Fruit fly (Drosophila melanogaster) whole organism, embryonic: ENCODE results near the gene Alp4.

Experiments used
- Aef1 ChIP-seq: fragments of 200-800 bp; sonication (Bioruptor generic); IDR thresholded peaks from 3 replicates; pipeline ENCODE4 v1.3.6; 2022; ENCODE audit warnings: missing biosample characterization, missing genetic modification characterization
- CG10565 ChIP-seq: fragments of 200-800 bp; sonication (Bioruptor generic); optimal IDR thresholded peaks from 3 replicates; lab custom pipeline; 2016; ENCODE audit warnings: missing biosample characterization, mild to moderate bottlenecking, missing genetic modification characterization
- CG12219 ChIP-seq: fragments of 200-800 bp; sonication (Bioruptor generic); optimal IDR thresholded peaks from 3 replicates; lab custom pipeline; 2018; ENCODE audit warnings: missing biosample characterization, mild to moderate bottlenecking, missing genetic modification characterization
- CG15269 ChIP-seq: fragments of 200-800 bp; sonication (Bioruptor generic); optimal IDR thresholded peaks from 2 replicates; lab custom pipeline; 2018; ENCODE audit warnings: missing biosample characterization, mild to moderate bottlenecking, missing genetic modification characterization, moderate library complexity
- CG17361 ChIP-seq: fragments of 200-800 bp; sonication (Bioruptor generic); IDR thresholded peaks from 3 replicates; pipeline ENCODE4 v1.3.6; 2022; ENCODE audit warnings: missing biosample characterization, missing genetic modification characterization
- CG17568 ChIP-seq: fragments of 200-800 bp; sonication (Bioruptor generic); optimal IDR thresholded peaks from 2 replicates; lab custom pipeline; 2018; ENCODE audit warnings: missing biosample characterization, mild to moderate bottlenecking, missing genetic modification characterization, moderate library complexity
- CG32532 ChIP-seq: fragments of 200-800 bp; sonication (Bioruptor generic); IDR thresholded peaks from 2 replicates; pipeline ENCODE4 v1.3.6; 2022; ENCODE audit warnings: missing biosample characterization, missing genetic modification characterization
- CG33213 ChIP-seq: fragments of 200-800 bp; sonication (Bioruptor generic); optimal IDR thresholded peaks from 3 replicates; lab custom pipeline; 2016; ENCODE audit warnings: missing biosample characterization, missing genetic modification characterization
- CG4360 ChIP-seq: fragments of 200-800 bp; sonication (Bioruptor generic); IDR thresholded peaks from 2 replicates; pipeline ENCODE4 v1.3.6; 2022; ENCODE audit warnings: missing biosample characterization, missing genetic modification characterization
- CG4707 ChIP-seq: fragments of 200-800 bp; sonication (Bioruptor generic); optimal IDR thresholded peaks from 2 replicates; lab custom pipeline; 2018; ENCODE audit warnings: missing biosample characterization, mild to moderate bottlenecking, missing genetic modification characterization, moderate library complexity
- CG5180 ChIP-seq: fragments of 200-800 bp; sonication (Bioruptor generic); optimal IDR thresholded peaks from 3 replicates; lab custom pipeline; 2017; ENCODE audit warnings: missing biosample characterization, missing genetic modification characterization, mild to moderate bottlenecking, moderate library complexity, missing genetic modification reagents
- CG5245 ChIP-seq: fragments of 200-800 bp; sonication (Bioruptor generic); optimal IDR thresholded peaks from 3 replicates; lab custom pipeline; 2016; ENCODE audit warnings: missing biosample characterization, missing genetic modification characterization
- CG7357 ChIP-seq: fragments of 200-800 bp; sonication (Bioruptor generic); IDR thresholded peaks from 3 replicates; pipeline ENCODE4 v1.3.6; 2022; ENCODE audit warnings: missing biosample characterization, missing genetic modification characterization
- CG8290 ChIP-seq, 3 experiments: fragments of 200-800 bp; sonication (Bioruptor generic); optimal IDR thresholded peaks; 2 replicates each; lab custom pipeline; 2016 to 2019; ENCODE audit warnings: missing biosample characterization in 3 of 3, missing genetic modification characterization in 3 of 3, mild to moderate bottlenecking in 2 of 3, moderate library complexity in 1 of 3
- CG9797 ChIP-seq: fragments of 200-800 bp; sonication (Bioruptor generic); optimal IDR thresholded peaks from 3 replicates; lab custom pipeline; 2018; ENCODE audit warnings: missing biosample characterization, mild to moderate bottlenecking, missing genetic modification characterization
- D ChIP-seq, 2 experiments: fragments of 200-800 bp in 1 of 2; fragments of >200 bp in 1 of 2; sonication (Bioruptor generic) in 1 of 2; optimal IDR thresholded peaks; 2 replicates in 1 of 2; 3 replicates in 1 of 2; lab custom pipeline; 2017; ENCODE audit warnings: mild to moderate bottlenecking in 1 of 2, missing biosample characterization in 1 of 2, missing genetic modification characterization in 1 of 2, missing genetic modification reagents in 1 of 2
- D19B ChIP-seq: fragments of 200-800 bp; sonication (Bioruptor generic); optimal IDR thresholded peaks from 2 replicates; lab custom pipeline; 2017; ENCODE audit warnings: missing biosample characterization, mild to moderate bottlenecking, missing genetic modification characterization
- Fer3 ChIP-seq: fragments of 200-800 bp; sonication (Bioruptor generic); optimal IDR thresholded peaks from 2 replicates; lab custom pipeline; 2018; ENCODE audit warnings: missing biosample characterization, mild to moderate bottlenecking, missing genetic modification characterization, moderate library complexity
- GATAe ChIP-seq: fragments of 200-800 bp; sonication (Bioruptor generic); conservative IDR thresholded peaks from 2 replicates; pipeline ENCODE4 v1.3.6; 2022; ENCODE audit warnings: missing biosample characterization, missing genetic modification characterization
- Gsc ChIP-seq: fragments of 200-800 bp; sonication (Bioruptor generic); IDR thresholded peaks from 2 replicates; pipeline ENCODE4 v1.3.6; 2022; ENCODE audit warnings: missing biosample characterization, missing genetic modification characterization
- HLH3B ChIP-seq: fragments of 200-800 bp; sonication (Bioruptor generic); IDR thresholded peaks from 2 replicates; pipeline ENCODE4 v1.3.6; 2022; ENCODE audit warnings: missing biosample characterization, missing genetic modification characterization
- Hmr ChIP-seq: fragments of 200-800 bp; sonication (Bioruptor generic); optimal IDR thresholded peaks from 3 replicates; lab custom pipeline; 2017; ENCODE audit warnings: mild to moderate bottlenecking, missing biosample characterization, missing genetic modification reagents, missing genetic modification characterization
- Hr78 ChIP-seq, 2 experiments: fragments of 200-800 bp in 1 of 2; fragments of >200 bp in 1 of 2; sonication (Bioruptor generic) in 1 of 2; optimal IDR thresholded peaks; 2 replicates each; lab custom pipeline; 2017 to 2019; ENCODE audit warnings: missing biosample characterization in 2 of 2, missing genetic modification characterization in 2 of 2, mild to moderate bottlenecking in 1 of 2, moderate library complexity in 1 of 2
- Hsf ChIP-seq: fragments of 200-800 bp; sonication (Bioruptor generic); optimal IDR thresholded peaks from 3 replicates; lab custom pipeline; 2016; ENCODE audit warnings: missing biosample characterization, missing genetic modification characterization
- Jarid2 ChIP-seq: fragments of 200-800 bp; sonication (Bioruptor generic); optimal IDR thresholded peaks from 3 replicates; lab custom pipeline; 2017; ENCODE audit warnings: mild to moderate bottlenecking, missing biosample characterization, missing genetic modification reagents, missing genetic modification characterization
- Lhr ChIP-seq: fragments of 200-800 bp; sonication (Bioruptor generic); optimal IDR thresholded peaks from 3 replicates; lab custom pipeline; 2017; ENCODE audit warnings: mild to moderate bottlenecking, missing biosample characterization, missing genetic modification reagents, missing genetic modification characterization
- MBD-R2 ChIP-seq: fragments of 200-800 bp; sonication (Bioruptor generic); IDR thresholded peaks from 2 replicates; pipeline ENCODE4 v1.3.6; 2022; ENCODE audit warnings: missing biosample characterization, missing genetic modification characterization
- MESR4 ChIP-seq: fragments of 200-800 bp; sonication (Bioruptor generic); optimal IDR thresholded peaks from 2 replicates; lab custom pipeline; 2018; ENCODE audit warnings: missing biosample characterization, mild to moderate bottlenecking, missing genetic modification characterization, moderate library complexity
- Med ChIP-seq: fragments of 200-800 bp; sonication (Bioruptor generic); peaks from one replicate; lab custom pipeline; 2016; ENCODE audit warnings: missing biosample characterization, missing genetic modification characterization, mild to moderate bottlenecking, inconsistent platforms, moderate library complexity
- NK7.1 ChIP-seq: fragments of 200-800 bp; sonication (Bioruptor generic); optimal IDR thresholded peaks from 3 replicates; lab custom pipeline; 2016; ENCODE audit warnings: missing biosample characterization, missing genetic modification characterization
- Optix ChIP-seq: fragments of 200-800 bp; sonication (Bioruptor generic); IDR thresholded peaks from 3 replicates; pipeline ENCODE4 v1.3.6; 2022; ENCODE audit warnings: missing biosample characterization, missing genetic modification characterization
- Poxn ChIP-seq: fragments of 200-800 bp; sonication (Bioruptor generic); IDR thresholded peaks from 2 replicates; pipeline ENCODE4 v1.3.6; 2022; ENCODE audit warnings: missing biosample characterization, missing genetic modification characterization
- Sox100B ChIP-seq: fragments of 200-800 bp; sonication (Bioruptor generic); optimal IDR thresholded peaks from 3 replicates; lab custom pipeline; 2018; ENCODE audit warnings: missing biosample characterization, mild to moderate bottlenecking, missing genetic modification characterization
- Stat92E ChIP-seq, 3 experiments: fragments of >200 bp in 2 of 3; fragments of 200-800 bp in 1 of 3; sonication (Bioruptor generic) in 1 of 3; optimal IDR thresholded peaks; 2 replicates each; lab custom pipeline; 2017 to 2019; ENCODE audit warnings: missing biosample characterization in 3 of 3, missing genetic modification characterization in 3 of 3, mild to moderate bottlenecking in 1 of 3, moderate library complexity in 1 of 3
- bab2 ChIP-seq: fragments of 200-800 bp; sonication (Bioruptor generic); optimal IDR thresholded peaks from 2 replicates; lab custom pipeline; 2016; ENCODE audit warnings: missing biosample characterization, missing genetic modification characterization
- bowl ChIP-seq: fragments of 200-800 bp; sonication (Bioruptor generic); IDR thresholded peaks from 2 replicates; pipeline ENCODE4 v1.3.6; 2022; ENCODE audit warnings: missing biosample characterization, missing genetic modification characterization
- chm ChIP-seq: fragments of 200-800 bp; sonication (Bioruptor generic); IDR thresholded peaks from 2 replicates; pipeline ENCODE4 v1.3.6; 2022; ENCODE audit warnings: missing biosample characterization, missing genetic modification characterization
- corto ChIP-seq: fragments of 200-800 bp; sonication (Bioruptor generic); optimal IDR thresholded peaks from 2 replicates; lab custom pipeline; 2016; ENCODE audit warnings: missing biosample characterization, mild to moderate bottlenecking, missing genetic modification characterization, moderate library complexity
- crp ChIP-seq, 2 experiments: fragments of 200-800 bp; sonication (Bioruptor generic); optimal IDR thresholded peaks; 2 replicates in 1 of 2; 3 replicates in 1 of 2; lab custom pipeline; 2017; ENCODE audit warnings: missing biosample characterization in 2 of 2, missing genetic modification characterization in 2 of 2, mild to moderate bottlenecking in 1 of 2, moderate library complexity in 1 of 2
- disco-r ChIP-seq: fragments of 200-800 bp; sonication (Bioruptor generic); optimal IDR thresholded peaks from 2 replicates; lab custom pipeline; 2016; ENCODE audit warnings: missing biosample characterization, missing genetic modification characterization
- esg ChIP-seq: fragments of 200-800 bp; sonication (Bioruptor generic); conservative IDR thresholded peaks from 2 replicates; pipeline ENCODE4 v1.3.6; 2022; ENCODE audit warnings: missing biosample characterization, missing genetic modification characterization
- fru ChIP-seq: fragments of >200 bp; optimal IDR thresholded peaks from 2 replicates; lab custom pipeline; 2017
- gcm ChIP-seq: fragments of 200-800 bp; sonication (Bioruptor generic); optimal IDR thresholded peaks from 2 replicates; lab custom pipeline; 2019; ENCODE audit warnings: missing biosample characterization, mild to moderate bottlenecking, missing genetic modification characterization, moderate library complexity
- h ChIP-seq: fragments of >200 bp; optimal IDR thresholded peaks from 2 replicates; lab custom pipeline; 2017
- inv ChIP-seq: fragments of 200-800 bp; sonication (Bioruptor generic); IDR thresholded peaks from 2 replicates; pipeline ENCODE4 v1.3.6; 2022; ENCODE audit warnings: missing biosample characterization, missing genetic modification characterization; ENCODE audit not compliant: partially characterized antibody
- kah ChIP-seq: fragments of 200-800 bp; sonication (Bioruptor generic); optimal IDR thresholded peaks from 2 replicates; lab custom pipeline; 2018; ENCODE audit warnings: missing biosample characterization, mild to moderate bottlenecking, missing genetic modification characterization
- knrl ChIP-seq: fragments of 200-800 bp; sonication (Bioruptor generic); IDR thresholded peaks from 3 replicates; pipeline ENCODE4 v1.3.6; 2022; ENCODE audit warnings: missing biosample characterization, missing genetic modification characterization; ENCODE audit not compliant: partially characterized antibody
- nmo ChIP-seq: fragments of 200-800 bp; sonication (Bioruptor generic); optimal IDR thresholded peaks from 2 replicates; lab custom pipeline; 2018; ENCODE audit warnings: missing biosample characterization, mild to moderate bottlenecking, missing genetic modification characterization, moderate library complexity
- sug ChIP-seq: fragments of 200-800 bp; optimal IDR thresholded peaks from 2 replicates; lab custom pipeline; 2019; ENCODE audit warnings: missing biosample characterization, mild to moderate bottlenecking, missing genetic modification characterization, moderate library complexity
- tin ChIP-seq: fragments of 200-800 bp; sonication (Bioruptor generic); optimal IDR thresholded peaks from 3 replicates; lab custom pipeline; 2016; ENCODE audit warnings: missing biosample characterization, missing genetic modification characterization
- zfh1 ChIP-seq: fragments of 200-800 bp; sonication (Bioruptor generic); IDR thresholded peaks from 3 replicates; pipeline ENCODE4 v1.3.6; 2022; ENCODE audit warnings: missing biosample characterization, missing genetic modification characterization

Gene Alp4

dm6 chr3R:31016715-31017114, 32.0 kb upstream of the Alp4 start, which contains the start of gene 5-HT7 (continued):
- 0 out of 3 replicates have a peak, but pooled peaks have one; percentile 14 for TF ChIP-seq zfh1 (GFP tag; lab: Robert Waterston, UW)
- no peak for TF ChIP-seq Fer3 (tag; lab: Kevin White, UChicago)
- no peak for TF ChIP-seq esg (GFP tag; lab: Robert Waterston, UW)
- no peak for TF ChIP-seq CG15269 (tag; lab: Kevin White, UChicago)
- no peak for TF ChIP-seq NK7.1 (GFP tag; lab: Kevin White, UChicago)
- peak; percentile 21 for TF ChIP-seq sug (tag; lab: Kevin White, UChicago)
- TF ChIP-seq Optix (GFP tag; lab: Robert Waterston, UW): no peak
- TF ChIP-seq Med: peak; percentile 76
- TF ChIP-seq D (optimal IDR thresholded peaks at IDR 0.05; lab: Kevin White, UChicago): no peak
- no peak for TF ChIP-seq D (GFP tag; optimal IDR thresholded peaks at IDR 0.05; lab: Kevin White, UChicago)
- TF ChIP-seq CG9797: no peak
- no peak for TF ChIP-seq CG12219 (GFP tag; lab: Kevin White, UChicago)
- TF ChIP-seq CG5245: no peak
- TF ChIP-seq kah: no peak
- TF ChIP-seq CG17361 (GFP tag; lab: Robert Waterston, UW): no peak
- no peak for TF ChIP-seq gcm (GFP tag; lab: Kevin White, UChicago)
- TF ChIP-seq Hr78 (GFP tag; optimal IDR thresholded peaks at IDR 0.05; lab: Kevin White, UChicago): no peak
- TF ChIP-seq CG5180: no peak
- no peak for TF ChIP-seq MBD-R2 (GFP tag; lab: Robert Waterston, UW)
- TF ChIP-seq crp (GFP tag; optimal IDR thresholded peaks at IDR 0.05; lab: Kevin White, UChicago): no peak
- TF ChIP-seq CG10565: no peak
- TF ChIP-seq Stat92E (GFP tag; optimal IDR thresholded peaks at IDR 0.05; lab: Kevin White, UChicago): no peak
- TF ChIP-seq disco-r (GFP tag; lab: Kevin White, UChicago): no peak
- no peak for TF ChIP-seq tin (GFP tag; lab: Kevin White, UChicago)
- TF ChIP-seq GATAe (GFP tag; lab: Robert Waterston, UW): peak; percentile 85
- no peak for TF ChIP-seq CG17568 (GFP tag; lab: Kevin White, UChicago)
- no peak for TF ChIP-seq bab2 (GFP tag; lab: Kevin White, UChicago)
- no peak for TF ChIP-seq Poxn (GFP tag; lab: Robert Waterston, UW)
- no peak for TF ChIP-seq h (lab: Kevin White, UChicago)
- no peak for TF ChIP-seq HLH3B (GFP tag; lab: Robert Waterston, UW)
- no peak for TF ChIP-seq MESR4
- TF ChIP-seq Jarid2 (GFP tag; lab: Kevin White, UChicago): peak; percentile 58
- no peak for TF ChIP-seq CG8290 (GFP tag; optimal IDR thresholded peaks at IDR 0.05; lab: Kevin White, UChicago)
- TF ChIP-seq CG8290 (tag; optimal IDR thresholded peaks at IDR 0.05; lab: Kevin White, UChicago): peak in 1 of 2 experiments; percentile 21
- no peak for TF ChIP-seq Gsc (GFP tag; lab: Robert Waterston, UW)
- no peak for TF ChIP-seq Hsf (GFP tag; lab: Kevin White, UChicago)
- no peak for TF ChIP-seq Lhr
- peak; percentile 64; the same call in 1 of the 2 replicates for TF ChIP-seq chm (GFP tag; lab: Robert Waterston, UW)
- peak; percentile 17; the same call in 1 of the 2 replicates for TF ChIP-seq inv
- TF ChIP-seq CG4360 (GFP tag; lab: Robert Waterston, UW): no peak

dm6 chr3R:31019662-31020061, 29.1 kb upstream of the Alp4 start:
- TF ChIP-seq Aef1 (GFP tag; lab: Robert Waterston, UW): peak; percentile 50
- no peak for TF ChIP-seq CG9797
- peak; percentile 77 for TF ChIP-seq D19B (GFP tag; lab: Kevin White, UChicago)
- TF ChIP-seq corto (GFP tag; lab: Kevin White, UChicago): no peak
- TF ChIP-seq nmo: peak; percentile 33
- TF ChIP-seq CG4707 (GFP tag; lab: Kevin White, UChicago): no peak
- TF ChIP-seq knrl (GFP tag; lab: Robert Waterston, UW): no peak
- TF ChIP-seq CG33213 (GFP tag; lab: Kevin White, UChicago): no peak
- TF ChIP-seq fru (lab: Kevin White, UChicago): no peak
- TF ChIP-seq HLH3B (GFP tag; lab: Robert Waterston, UW): peak; percentile 33; the same call in 1 of the 2 replicates
- peak; percentile 9 for TF ChIP-seq Sox100B
- no peak for TF ChIP-seq bowl (GFP tag; lab: Robert Waterston, UW)
- peak; percentile 70 for TF ChIP-seq CG32532 (GFP tag; lab: Robert Waterston, UW)
- TF ChIP-seq Hmr: peak; percentile 1
- TF ChIP-seq CG7357 (GFP tag; lab: Robert Waterston, UW): no peak
